Worm (Caenorhabditis elegans) whole organism, young adult: ENCODE data around the gene Y22D7AR.6.

ENCODE experiments used
- C17E4.6 ChIP-seq: fragments of 200-800 bp; sonication (Bioruptor generic); IDR thresholded peaks from 2 replicates; pipeline ENCODE4 v1.3.6; 2022; ENCODE audit warnings: missing genetic modification reagents, missing genetic modification characterization, missing compliant biosample characterization
- F10E7.11 ChIP-seq: sonication (generic microtip); optimal IDR thresholded peaks from 2 replicates; lab custom pipeline; 2017; ENCODE audit warnings: mild to moderate bottlenecking, missing genetic modification characterization, moderate library complexity, missing compliant biosample characterization
- F23B12.7 ChIP-seq: sonication (generic microtip); optimal IDR thresholded peaks from 2 replicates; lab custom pipeline; 2017; ENCODE audit warnings: missing genetic modification characterization, mild to moderate bottlenecking, missing compliant biosample characterization, antibody characterized with exemption, moderate library complexity; ENCODE audit not compliant: insufficient read depth
- F33H1.4 ChIP-seq: fragments of 200-800 bp; sonication (Bioruptor generic); IDR thresholded peaks from 2 replicates; pipeline ENCODE4 v1.3.6; 2022; ENCODE audit warnings: missing genetic modification reagents, missing genetic modification characterization, missing compliant biosample characterization
- F52B5.7 ChIP-seq: sonication (generic microtip); optimal IDR thresholded peaks from 2 replicates; lab custom pipeline; 2016; ENCODE audit warnings: mild to moderate bottlenecking, missing genetic modification characterization, missing compliant biosample characterization
- F55B11.4 ChIP-seq: sonication (generic microtip); optimal IDR thresholded peaks from 2 replicates; lab custom pipeline; 2016; ENCODE audit warnings: missing compliant biosample characterization, missing genetic modification characterization, borderline replicate concordance; ENCODE audit not compliant: insufficient read depth
- F57C9.4 ChIP-seq: sonication (generic microtip); optimal IDR thresholded peaks from 2 replicates; lab custom pipeline; 2017; ENCODE audit warnings: mild to moderate bottlenecking, missing genetic modification characterization, missing compliant biosample characterization
- Y53G8AR.9 ChIP-seq: fragments of 200-800 bp; sonication (Bioruptor generic); conservative IDR thresholded peaks from 2 replicates; pipeline ENCODE4 v1.3.6; 2022; ENCODE audit warnings: missing genetic modification reagents, missing genetic modification characterization, missing compliant biosample characterization
- Y56A3A.18 ChIP-seq: fragments of 200-800 bp; sonication (Bioruptor generic); IDR thresholded peaks from 2 replicates; pipeline ENCODE4 v1.3.6; 2022; ENCODE audit warnings: missing genetic modification reagents, missing genetic modification characterization, missing compliant biosample characterization
- Y79H2A.3 ChIP-seq: fragments of 200-800 bp; sonication (Bioruptor generic); conservative IDR thresholded peaks from 2 replicates; pipeline ENCODE4 v1.3.6; 2022; ENCODE audit warnings: missing genetic modification reagents, missing genetic modification characterization, missing compliant biosample characterization
- ZK185.1 ChIP-seq: sonication (generic microtip); optimal IDR thresholded peaks from 2 replicates; lab custom pipeline; 2016; ENCODE audit warnings: mild to moderate bottlenecking, missing genetic modification characterization, missing compliant biosample characterization; ENCODE audit not compliant: poor library complexity, severe bottlenecking
- akir-1 ChIP-seq: fragments of 200-800 bp; sonication (Bioruptor generic); optimal IDR thresholded peaks from 2 replicates; lab custom pipeline; 2018; ENCODE audit warnings: mild to moderate bottlenecking, missing genetic modification characterization, moderate library complexity, missing compliant biosample characterization
- athp-1 ChIP-seq: sonication (generic microtip); optimal IDR thresholded peaks from 2 replicates; lab custom pipeline; 2017; ENCODE audit warnings: mild to moderate bottlenecking, missing genetic modification characterization, missing compliant biosample characterization
- attf-3 ChIP-seq: fragments of 200-800 bp; sonication (Bioruptor generic); conservative IDR thresholded peaks from 2 replicates; pipeline ENCODE4 v1.3.6; 2022; ENCODE audit warnings: missing genetic modification reagents, missing genetic modification characterization, missing compliant biosample characterization
- bed-1 ChIP-seq: fragments of 200-800 bp; sonication (Bioruptor generic); IDR thresholded peaks from 2 replicates; pipeline ENCODE4 v1.3.6; 2022; ENCODE audit warnings: missing genetic modification reagents, missing genetic modification characterization, missing compliant biosample characterization
- cebp-1 ChIP-seq, 2 experiments: fragments of 200-800 bp in 1 of 2; sonication (Bioruptor generic) in 1 of 2; sonication (generic microtip) in 1 of 2; IDR thresholded peaks in 1 of 2; optimal IDR thresholded peaks in 1 of 2; 2 replicates each; pipeline versions ENCODE4 v1.3.6 to Lab custom; 2017 to 2022; ENCODE audit warnings: missing compliant biosample characterization in 2 of 2, missing genetic modification characterization in 2 of 2, mild to moderate bottlenecking in 1 of 2, missing genetic modification reagents in 1 of 2, moderate library complexity in 1 of 2
- cebp-2 ChIP-seq: fragments of 200-800 bp; sonication (Bioruptor generic); IDR thresholded peaks from 2 replicates; pipeline ENCODE4 v1.3.6; 2022; ENCODE audit warnings: missing genetic modification characterization, missing compliant biosample characterization
- ceh-100 ChIP-seq: fragments of 200-800 bp; sonication (Bioruptor generic); IDR thresholded peaks from 2 replicates; pipeline ENCODE4 v1.3.6; 2022; ENCODE audit warnings: missing genetic modification reagents, missing genetic modification characterization, missing compliant biosample characterization
- ceh-27 ChIP-seq: fragments of 200-800 bp; sonication (Bioruptor generic); optimal IDR thresholded peaks from 2 replicates; lab custom pipeline; 2018; ENCODE audit warnings: mild to moderate bottlenecking, missing genetic modification characterization, moderate library complexity, missing compliant biosample characterization
- ceh-91 ChIP-seq: fragments of 200-800 bp; sonication (Bioruptor generic); IDR thresholded peaks from 2 replicates; pipeline ENCODE4 v1.3.6; 2022; ENCODE audit warnings: missing genetic modification reagents, missing genetic modification characterization, missing compliant biosample characterization
- chd-7 ChIP-seq: sonication (generic microtip); optimal IDR thresholded peaks from 2 replicates; lab custom pipeline; 2016; ENCODE audit warnings: mild to moderate bottlenecking, missing genetic modification characterization, moderate library complexity, missing compliant biosample characterization
- die-1 ChIP-seq: sonication (generic microtip); optimal IDR thresholded peaks from 2 replicates; lab custom pipeline; 2016; ENCODE audit warnings: missing genotype, mild to moderate bottlenecking, missing genetic modification characterization, missing compliant biosample characterization
- dox-1 ChIP-seq: fragments of 200-800 bp; sonication (Bioruptor generic); IDR thresholded peaks from 2 replicates; pipeline ENCODE4 v1.3.6; 2022; ENCODE audit warnings: missing genetic modification reagents, missing genetic modification characterization, missing compliant biosample characterization
- dpl-1 ChIP-seq: fragments of 150-350 bp; optimal IDR thresholded peaks from 2 replicates; lab custom pipeline; 2014; ENCODE audit warnings: missing biosample characterization, missing genetic modification reagents, missing genetic modification characterization
- egl-18 ChIP-seq: fragments of 200-800 bp; sonication (Bioruptor generic); IDR thresholded peaks from 2 replicates; pipeline ENCODE4 v1.3.6; 2022; ENCODE audit warnings: missing genetic modification reagents, missing genetic modification characterization, missing compliant biosample characterization
- egl-44 ChIP-seq: fragments of 200-800 bp; sonication (Bioruptor generic); IDR thresholded peaks from 2 replicates; pipeline ENCODE4 v1.3.6; 2022; ENCODE audit warnings: missing genetic modification reagents, missing genetic modification characterization, missing compliant biosample characterization
- fkh-3 ChIP-seq: sonication (generic microtip); optimal IDR thresholded peaks from 2 replicates; lab custom pipeline; 2016; ENCODE audit warnings: mild to moderate bottlenecking, missing genetic modification characterization, missing compliant biosample characterization
- him-1 ChIP-seq: sonication (generic microtip); optimal IDR thresholded peaks from 2 replicates; lab custom pipeline; 2016; ENCODE audit warnings: missing genotype, missing genetic modification reagents, missing genetic modification characterization, missing compliant biosample characterization
- hlh-26 ChIP-seq: fragments of 200-800 bp; sonication (Bioruptor generic); conservative IDR thresholded peaks from 2 replicates; pipeline ENCODE4 v1.3.6; 2022; ENCODE audit warnings: missing genetic modification reagents, missing genetic modification characterization, missing compliant biosample characterization
- hmg-20 ChIP-seq: fragments of 200-800 bp; sonication (Bioruptor generic); IDR thresholded peaks from 2 replicates; pipeline ENCODE4 v1.3.6; 2022; ENCODE audit warnings: missing genetic modification reagents, missing genetic modification characterization, missing compliant biosample characterization
- lin-40 ChIP-seq: sonication (generic microtip); optimal IDR thresholded peaks from 2 replicates; lab custom pipeline; 2016; ENCODE audit warnings: missing genetic modification characterization, mild to moderate bottlenecking, missing compliant biosample characterization, missing genotype, missing genetic modification reagents
- mcd-1 ChIP-seq: fragments of 200-800 bp; sonication (Bioruptor generic); IDR thresholded peaks from 2 replicates; pipeline ENCODE4 v1.3.6; 2022; ENCODE audit warnings: missing genetic modification reagents, missing genetic modification characterization, missing compliant biosample characterization
- mel-28 ChIP-seq: sonication (generic microtip); optimal IDR thresholded peaks from 2 replicates; lab custom pipeline; 2016; ENCODE audit warnings: borderline replicate concordance, mild to moderate bottlenecking, missing genetic modification characterization, missing compliant biosample characterization
- mxl-1 ChIP-seq: sonication (generic microtip); optimal IDR thresholded peaks from 2 replicates; lab custom pipeline; 2016; ENCODE audit warnings: missing genetic modification characterization, missing compliant biosample characterization
- nfya-1 ChIP-seq: sonication (generic microtip); optimal IDR thresholded peaks from 2 replicates; lab custom pipeline; 2017; ENCODE audit warnings: antibody characterized with exemption, missing compliant biosample characterization, missing genetic modification characterization, borderline replicate concordance; ENCODE audit not compliant: insufficient read depth
- nfya-2 ChIP-seq: fragments of 200-800 bp; sonication (Bioruptor generic); IDR thresholded peaks from 2 replicates; pipeline ENCODE4 v1.3.6; 2022; ENCODE audit warnings: missing genetic modification reagents, missing genetic modification characterization, missing compliant biosample characterization
- nhr-120 ChIP-seq: fragments of 200-800 bp; sonication (Bioruptor generic); IDR thresholded peaks from 2 replicates; pipeline ENCODE4 v1.3.6; 2022; ENCODE audit warnings: missing genetic modification characterization, missing compliant biosample characterization
- nhr-27 ChIP-seq: fragments of 200-800 bp; sonication (Bioruptor generic); optimal IDR thresholded peaks from 2 replicates; lab custom pipeline; 2018; ENCODE audit warnings: mild to moderate bottlenecking, missing genetic modification characterization, moderate library complexity, missing compliant biosample characterization
- rcor-1 ChIP-seq: fragments of 200-800 bp; sonication (Bioruptor generic); IDR thresholded peaks from 2 replicates; pipeline ENCODE4 v1.3.6; 2022; ENCODE audit warnings: missing genetic modification reagents, missing genetic modification characterization, missing compliant biosample characterization
- rec-8 ChIP-seq, 2 experiments: sonication (generic microtip); optimal IDR thresholded peaks; 2 replicates each; lab custom pipeline; 2016; ENCODE audit warnings: mild to moderate bottlenecking in 2 of 2, missing genetic modification characterization in 2 of 2, missing genetic modification reagents in 2 of 2, missing genotype in 2 of 2, missing biosample characterization in 1 of 2, missing compliant biosample characterization in 1 of 2, moderate library complexity in 1 of 2
- sea-2 ChIP-seq: fragments of 200-800 bp; sonication (Bioruptor generic); IDR thresholded peaks from 2 replicates; pipeline ENCODE4 v1.3.6; 2022; ENCODE audit warnings: missing genetic modification characterization, missing compliant biosample characterization
- snpc-3.4 ChIP-seq: sonication (generic microtip); optimal IDR thresholded peaks from 2 replicates; lab custom pipeline; 2017; ENCODE audit warnings: missing genetic modification characterization, mild to moderate bottlenecking, missing compliant biosample characterization, antibody characterized with exemption, moderate library complexity, missing genotype, missing genetic modification reagents
- sptf-2 ChIP-seq: fragments of 200-800 bp; sonication (Bioruptor generic); optimal IDR thresholded peaks from 2 replicates; lab custom pipeline; 2018; ENCODE audit warnings: mild to moderate bottlenecking, missing genetic modification characterization, missing compliant biosample characterization
- tlf-1 ChIP-seq: fragments of 200-800 bp; sonication (Bioruptor generic); optimal IDR thresholded peaks from 2 replicates; lab custom pipeline; 2018; ENCODE audit warnings: mild to moderate bottlenecking, missing genetic modification characterization, missing compliant biosample characterization
- ztf-18 ChIP-seq: sonication (generic microtip); optimal IDR thresholded peaks from 2 replicates; lab custom pipeline; 2016; ENCODE audit warnings: missing genotype, mild to moderate bottlenecking, missing genetic modification characterization, missing compliant biosample characterization
- ztf-26 ChIP-seq: sonication (generic microtip); optimal IDR thresholded peaks from 2 replicates; lab custom pipeline; 2017; ENCODE audit warnings: missing genetic modification characterization, missing compliant biosample characterization

Gene Y22D7AR.6

DNA sequence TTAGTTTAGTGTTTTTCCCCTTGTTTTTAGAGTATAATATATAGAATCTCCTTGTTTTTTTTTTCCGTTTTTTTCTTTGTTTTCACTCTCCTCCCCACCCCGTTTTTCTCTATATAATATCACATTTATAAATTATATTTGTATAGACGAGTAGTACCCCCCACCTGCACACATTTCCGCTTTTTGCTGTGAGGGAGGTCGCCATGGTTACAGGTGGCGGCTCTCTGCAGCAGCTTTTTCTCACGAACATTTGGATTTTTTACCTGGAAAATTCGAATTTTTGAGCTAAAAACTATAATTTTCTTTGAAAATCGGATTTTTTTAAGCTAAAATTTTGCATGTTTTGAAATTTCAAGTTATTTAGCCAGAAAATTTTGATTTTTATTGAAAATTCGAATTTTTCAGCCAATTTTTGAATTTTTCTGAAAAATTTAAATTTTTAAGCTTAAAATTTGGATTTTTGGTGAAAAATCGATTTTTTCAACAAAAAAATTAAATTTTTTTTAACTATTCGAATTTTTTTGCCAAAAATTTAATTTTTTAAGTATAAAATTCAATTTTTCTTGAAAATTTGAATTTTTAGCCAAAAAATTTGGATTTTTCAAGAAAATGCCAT, 50.8 kb downstream of the Y22D7AR.6 start (continued):
- peak; percentile 50; the same call in 1 of the 2 replicates for TF ChIP-seq dox-1
- TF ChIP-seq rcor-1 (GFP tag; lab: Robert Waterston, UW): no peak
- TF ChIP-seq Y53G8AR.9 (GFP tag; lab: Robert Waterston, UW): peak; percentile 69; the same call in 1 of the 2 replicates
- TF ChIP-seq snpc-3.4: no peak
- TF ChIP-seq F52B5.7: peak; percentile 89
- peak; percentile 31 for TF ChIP-seq ztf-18 (tag; lab: Kevin White, UChicago)
- TF ChIP-seq dpl-1 (GFP tag; lab: Kevin White, UChicago): no peak
- TF ChIP-seq him-1 (tag; lab: Kevin White, UChicago): no peak
- no peak for TF ChIP-seq ZK185.1 (tag; lab: Kevin White, UChicago)
- no peak; the same call in 1 of the 2 replicates for TF ChIP-seq C17E4.6
- TF ChIP-seq mxl-1 (tag; lab: Kevin White, UChicago): no peak
- TF ChIP-seq chd-7 (tag; lab: Kevin White, UChicago): peak; percentile 85
- TF ChIP-seq F10E7.11 (tag; lab: Kevin White, UChicago): peak; percentile 82
- TF ChIP-seq F57C9.4 (tag; lab: Kevin White, UChicago): peak; percentile 36
- no peak for TF ChIP-seq egl-44 (GFP tag; lab: Robert Waterston, UW)
- TF ChIP-seq Y79H2A.3 (GFP tag; lab: Robert Waterston, UW): no peak
- 0 out of 2 replicates have a peak, but pooled peaks have one; percentile 19 for TF ChIP-seq hmg-20 (GFP tag; lab: Robert Waterston, UW)
- no peak for TF ChIP-seq F23B12.7
- 0 out of 2 replicates have a peak, but pooled peaks have one; percentile 26 for TF ChIP-seq bed-1 (GFP tag; lab: Robert Waterston, UW)
- peak; percentile 41 for TF ChIP-seq die-1 (tag; lab: Kevin White, UChicago)
- no peak for TF ChIP-seq sea-2 (GFP tag; lab: Robert Waterston, UW)
- TF ChIP-seq Y56A3A.18 (GFP tag; lab: Robert Waterston, UW): peak; percentile 71
- TF ChIP-seq fkh-3 (tag; lab: Kevin White, UChicago): peak; percentile 87
- peak; percentile 91 for TF ChIP-seq athp-1 (tag; lab: Kevin White, UChicago)
- TF ChIP-seq nfya-2 (GFP tag; lab: Robert Waterston, UW): 0 out of 2 replicates have a peak, but pooled peaks have one; percentile 3
- no peak for TF ChIP-seq ceh-91 (GFP tag; lab: Robert Waterston, UW)
- no peak for TF ChIP-seq F33H1.4 (GFP tag; lab: Robert Waterston, UW)
- no peak for TF ChIP-seq lin-40 (tag; lab: Kevin White, UChicago)
- peak; percentile 6 for TF ChIP-seq ztf-26
- no peak for TF ChIP-seq mel-28 (tag; lab: Kevin White, UChicago)
- TF ChIP-seq hlh-26 (GFP tag; lab: Robert Waterston, UW): no peak
- no peak for TF ChIP-seq nfya-1
- no peak for TF ChIP-seq attf-3 (GFP tag; lab: Robert Waterston, UW)
- no peak for TF ChIP-seq ceh-27 (GFP tag; lab: Kevin White, UChicago)
- no peak for TF ChIP-seq sptf-2 (GFP tag; lab: Kevin White, UChicago)
- TF ChIP-seq akir-1 (GFP tag; lab: Kevin White, UChicago): no peak
- no peak for TF ChIP-seq cebp-2 (GFP tag; lab: Robert Waterston, UW)
- no peak for TF ChIP-seq nhr-27 (tag; lab: Kevin White, UChicago)
- TF ChIP-seq rec-8 (tag; optimal IDR thresholded peaks at IDR 0.05; lab: Kevin White, UChicago): no peak
- no peak for TF ChIP-seq tlf-1 (GFP tag; lab: Kevin White, UChicago)
- no peak for TF ChIP-seq cebp-1 (GFP tag; IDR thresholded peaks at IDR 0.05; lab: Robert Waterston, UW)
- TF ChIP-seq cebp-1 (tag; optimal IDR thresholded peaks at IDR 0.05; lab: Kevin White, UChicago): peak; percentile 56
- 0 out of 2 replicates have a peak, but pooled peaks have one; percentile 74 for TF ChIP-seq nhr-120 (GFP tag; lab: Robert Waterston, UW)
- no peak for TF ChIP-seq F55B11.4 (tag; lab: Kevin White, UChicago)
- peak; percentile 25; the same call in 1 of the 2 replicates for TF ChIP-seq ceh-100 (GFP tag; lab: Robert Waterston, UW)
- TF ChIP-seq mcd-1 (GFP tag; lab: Robert Waterston, UW): peak; percentile 57
- TF ChIP-seq egl-18 (GFP tag; lab: Robert Waterston, UW): no peak
